Fruit fly (Drosophila melanogaster) whole organism, wandering third instar larva: Measurements from ENCODE around the gene obst-H.

Experiments
- Abd-B ChIP-seq: fragments of >200 bp; optimal IDR thresholded peaks from 2 replicates; lab custom pipeline; 2017; ENCODE audit warnings: missing biosample characterization, missing genetic modification characterization
- CG32264 ChIP-seq: fragments of 200-800 bp; sonication (Bioruptor generic); optimal IDR thresholded peaks from 2 replicates; lab custom pipeline; 2016; ENCODE audit warnings: missing biosample characterization, missing genetic modification characterization
- CG9705 ChIP-seq: fragments of 200-800 bp; sonication (Bioruptor generic); optimal IDR thresholded peaks from 2 replicates; lab custom pipeline; 2018; ENCODE audit warnings: missing biosample characterization, mild to moderate bottlenecking, missing genetic modification characterization
- CrebA ChIP-seq: fragments of 200-800 bp; sonication (Bioruptor generic); optimal IDR thresholded peaks from 2 replicates; lab custom pipeline; 2016; ENCODE audit warnings: missing biosample characterization, mild to moderate bottlenecking, missing genetic modification characterization, borderline replicate concordance
- Dfd ChIP-seq: fragments of >200 bp; optimal IDR thresholded peaks from 2 replicates; lab custom pipeline; 2017; ENCODE audit warnings: missing biosample characterization, missing genetic modification characterization
- Dif ChIP-seq: fragments of 200-275, 200-300 bp; sonication (Bioruptor generic); optimal IDR thresholded peaks from 2 replicates; lab custom pipeline; 2018; ENCODE audit warnings: missing biosample characterization, missing genetic modification characterization; ENCODE audit not compliant: partially characterized antibody
- GATAd ChIP-seq: sonication (Bioruptor generic); optimal IDR thresholded peaks from 2 replicates; lab custom pipeline; 2016; ENCODE audit warnings: missing biosample characterization, missing genetic modification characterization
- HLH106 ChIP-seq: fragments of 200-800 bp; optimal IDR thresholded peaks from 3 replicates; lab custom pipeline; 2019; ENCODE audit warnings: missing biosample characterization, mild to moderate bottlenecking, missing genetic modification characterization, moderate library complexity
- Hnf4 ChIP-seq: fragments of 200-800 bp; sonication (Bioruptor generic); optimal IDR thresholded peaks from 2 replicates; lab custom pipeline; 2016; ENCODE audit warnings: missing biosample characterization, mild to moderate bottlenecking, missing genetic modification characterization
- Hr78 ChIP-seq: fragments of >200 bp; optimal IDR thresholded peaks from 2 replicates; lab custom pipeline; 2017; ENCODE audit warnings: missing biosample characterization, missing genetic modification characterization
- Hr83 ChIP-seq: fragments of 200-300 bp; sonication (Bioruptor generic); optimal IDR thresholded peaks from 2 replicates; lab custom pipeline; 2016; ENCODE audit warnings: missing biosample characterization, mild to moderate bottlenecking, missing genetic modification characterization, moderate library complexity; ENCODE audit not compliant: poor library complexity, severe bottlenecking
- Jra ChIP-seq: sonication (Bioruptor generic); optimal IDR thresholded peaks from 2 replicates; lab custom pipeline; 2016; ENCODE audit warnings: missing biosample characterization, missing genetic modification characterization
- Mio ChIP-seq: sonication (Bioruptor generic); optimal IDR thresholded peaks from 2 replicates; lab custom pipeline; 2016; ENCODE audit warnings: missing biosample characterization, missing genetic modification characterization
- Myc ChIP-seq: fragments of >200 bp; optimal IDR thresholded peaks from 2 replicates; lab custom pipeline; 2017
- N ChIP-seq: fragments of >200 bp; optimal IDR thresholded peaks from 2 replicates; lab custom pipeline; 2018; ENCODE audit warnings: missing biosample characterization, missing external identifiers, missing genetic modification characterization
- OdsH ChIP-seq: fragments of 200-800 bp; sonication (Bioruptor generic); optimal IDR thresholded peaks from 2 replicates; lab custom pipeline; 2016; ENCODE audit warnings: missing biosample characterization, mild to moderate bottlenecking, missing genetic modification characterization
- Rel ChIP-seq, 2 experiments: fragments of 200-800 bp; sonication (Bioruptor generic) in 1 of 2; optimal IDR thresholded peaks; 2 replicates in 1 of 2; 3 replicates in 1 of 2; lab custom pipeline; 2016 to 2019; ENCODE audit warnings: mild to moderate bottlenecking in 2 of 2, missing biosample characterization in 2 of 2, missing genetic modification characterization in 2 of 2, moderate library complexity in 1 of 2
- Sp1 ChIP-seq: fragments of 200-800 bp; sonication (Bioruptor generic); optimal IDR thresholded peaks from 3 replicates; lab custom pipeline; 2019; ENCODE audit warnings: missing biosample characterization, mild to moderate bottlenecking, missing genetic modification characterization, moderate library complexity
- Vsx2 ChIP-seq: fragments of 200-300, 225-300 bp; sonication (Bioruptor generic); optimal IDR thresholded peaks from 2 replicates; lab custom pipeline; 2018; ENCODE audit warnings: missing biosample characterization, missing genetic modification characterization; ENCODE audit not compliant: partially characterized antibody
- br ChIP-seq: fragments of 200-800 bp; sonication (Bioruptor generic); optimal IDR thresholded peaks from 2 replicates; lab custom pipeline; 2016; ENCODE audit warnings: missing biosample characterization, missing genetic modification characterization
- brk ChIP-seq: fragments of 200-800 bp; sonication (Bioruptor generic); optimal IDR thresholded peaks from 2 replicates; lab custom pipeline; 2016; ENCODE audit warnings: missing biosample characterization, mild to moderate bottlenecking, missing genetic modification characterization
- dl ChIP-seq, 2 experiments: fragments of 175-275, 200-275 bp in 1 of 2; fragments of 200-275 bp in 1 of 2; sonication (Bioruptor generic); optimal IDR thresholded peaks; lab custom pipeline; 2018; ENCODE audit warnings: mild to moderate bottlenecking in 2 of 2, missing biosample characterization in 2 of 2, missing genetic modification characterization in 2 of 2, moderate library complexity in 2 of 2; ENCODE audit not compliant: partially characterized antibody in 2 of 2, insufficient read depth in 1 of 2
- dmrt93B ChIP-seq: fragments of 200-800 bp; sonication (Bioruptor generic); optimal IDR thresholded peaks from 2 replicates; lab custom pipeline; 2018; ENCODE audit warnings: missing biosample characterization, mild to moderate bottlenecking, missing genetic modification characterization
- dsf ChIP-seq: sonication (Bioruptor generic); optimal IDR thresholded peaks from 2 replicates; lab custom pipeline; 2016; ENCODE audit warnings: missing biosample characterization, missing genetic modification characterization, borderline replicate concordance
- ey ChIP-seq: fragments of 200-800 bp; sonication (Bioruptor generic); optimal IDR thresholded peaks from 2 replicates; lab custom pipeline; 2016; ENCODE audit warnings: missing biosample characterization, missing genetic modification characterization
- foxo ChIP-seq, 2 experiments: fragments of 200-800 bp; sonication (Bioruptor generic); optimal IDR thresholded peaks; 2 replicates in 1 of 2; 3 replicates in 1 of 2; lab custom pipeline; 2016 to 2017; ENCODE audit warnings: missing biosample characterization in 2 of 2, missing genetic modification characterization in 2 of 2
- fru ChIP-seq: fragments of 200-800 bp; sonication (Bioruptor generic); optimal IDR thresholded peaks from 3 replicates; lab custom pipeline; 2016; ENCODE audit warnings: missing biosample characterization, mild to moderate bottlenecking, missing genetic modification characterization
- h ChIP-seq: fragments of 200-800 bp; sonication (Bioruptor generic); optimal IDR thresholded peaks from 3 replicates; lab custom pipeline; 2016; ENCODE audit warnings: missing biosample characterization, mild to moderate bottlenecking, missing genetic modification characterization
- jim ChIP-seq: fragments of 175-275, 200-325 bp; sonication (Bioruptor generic); optimal IDR thresholded peaks from 2 replicates; lab custom pipeline; 2016; ENCODE audit warnings: missing biosample characterization, mild to moderate bottlenecking, missing genetic modification characterization
- lola ChIP-seq: fragments of >200 bp; optimal IDR thresholded peaks from 2 replicates; lab custom pipeline; 2017; ENCODE audit warnings: missing biosample characterization, missing genetic modification characterization
- pan ChIP-seq: fragments of >200 bp; optimal IDR thresholded peaks from 2 replicates; lab custom pipeline; 2017
- psq ChIP-seq: fragments of 200-800 bp; sonication (Bioruptor generic); optimal IDR thresholded peaks from 3 replicates; lab custom pipeline; 2017; ENCODE audit warnings: missing biosample characterization, mild to moderate bottlenecking, missing genetic modification characterization, moderate library complexity
- rgr ChIP-seq: fragments of 200-800 bp; sonication (Bioruptor generic); optimal IDR thresholded peaks from 3 replicates; lab custom pipeline; 2016; ENCODE audit warnings: missing biosample characterization, mild to moderate bottlenecking, missing genetic modification characterization
- sage ChIP-seq: fragments of 200-800 bp; sonication (Bioruptor generic); optimal IDR thresholded peaks from 2 replicates; lab custom pipeline; 2016; ENCODE audit warnings: missing biosample characterization, mild to moderate bottlenecking, missing genetic modification characterization
- sv ChIP-seq: fragments of 200-800 bp; sonication (Bioruptor generic); optimal IDR thresholded peaks from 3 replicates; lab custom pipeline; 2016; ENCODE audit warnings: missing biosample characterization, missing genetic modification characterization
- tai ChIP-seq: sonication (Bioruptor generic); optimal IDR thresholded peaks from 2 replicates; lab custom pipeline; 2016; ENCODE audit warnings: missing biosample characterization, missing genetic modification characterization
- usp ChIP-seq: fragments of >200 bp; optimal IDR thresholded peaks from 2 replicates; lab custom pipeline; 2017; ENCODE audit warnings: missing biosample characterization, missing genetic modification characterization
- woc ChIP-seq: sonication (Bioruptor generic); optimal IDR thresholded peaks from 2 replicates; lab custom pipeline; 2016; ENCODE audit warnings: missing biosample characterization, mild to moderate bottlenecking, missing genetic modification characterization

obst-H gene

dm6 chr3L:15566484-15566955, 37.5 kb upstream of the obst-H start:
- TF ChIP-seq Hr78 (no peak), N (GFP tag; lab: Kevin White, UChicago) (no peak), fru (GFP tag; lab: Kevin White, UChicago) (no peak), Jra (GFP tag; lab: Kevin White, UChicago) (no peak), usp (GFP tag; lab: Kevin White, UChicago) (no peak), Dfd (GFP tag; lab: Kevin White, UChicago) (no peak), Abd-B (GFP tag; lab: Kevin White, UChicago) (no peak), pan (lab: Kevin White, UChicago) (no peak), Rel (GFP tag; optimal IDR thresholded peaks at IDR 0.05; lab: Kevin White, UChicago) (peak; percentile 36), Rel (tag; optimal IDR thresholded peaks at IDR 0.05; lab: Kevin White, UChicago) (no peak), dsf (GFP tag; lab: Kevin White, UChicago) (no peak), Hr83 (GFP tag; lab: Kevin White, UChicago) (peak; percentile 90), Myc (no peak), dl (GFP tag; optimal IDR thresholded peaks at IDR 0.05; lab: Kevin White, UChicago; ENCODE audit: insufficient read depth in 1 of 2, partially characterized antibody in 2 of 2) (no peak), Hnf4 (GFP tag; lab: Kevin White, UChicago) (no peak), GATAd (GFP tag; lab: Kevin White, UChicago) (no peak), sage (GFP tag; lab: Kevin White, UChicago) (no peak), lola (GFP tag; lab: Kevin White, UChicago) (no peak), psq (GFP tag; lab: Kevin White, UChicago) (peak; percentile 66), br (GFP tag; lab: Kevin White, UChicago) (peak; percentile 47), CG9705 (GFP tag; lab: Kevin White, UChicago) (no peak), brk (GFP tag; lab: Kevin White, UChicago) (no peak), woc (GFP tag; lab: Kevin White, UChicago) (no peak), h (GFP tag; lab: Kevin White, UChicago) (peak; percentile 66), foxo (GFP tag; optimal IDR thresholded peaks at IDR 0.05; lab: Kevin White, UChicago) (no peak), sv (GFP tag; lab: Kevin White, UChicago) (no peak), Vsx2 (GFP tag; lab: Kevin White, UChicago) (no peak), CrebA (GFP tag; lab: Kevin White, UChicago) (no peak), OdsH (GFP tag; lab: Kevin White, UChicago) (peak; percentile 19), dmrt93B (GFP tag; lab: Kevin White, UChicago) (no peak), Sp1 (GFP tag; lab: Kevin White, UChicago) (peak; percentile 55), CG32264 (peak; percentile 32), rgr (peak; percentile 68), jim (GFP tag; lab: Kevin White, UChicago) (peak; percentile 28), ey (no peak), HLH106 (tag; lab: Kevin White, UChicago) (no peak), Mio (GFP tag; lab: Kevin White, UChicago) (no peak), tai (no peak), Dif (GFP tag; lab: Kevin White, UChicago) (no peak)
- TF ChIP-seq, all 38 proteins: peak for 10

dm6 chr3L:15565829-15566433, 36.9 kb upstream of the obst-H start, which contains the start of gene dop:
TSS of gene dop (plus strand) at chr3L:15566013.
- TF ChIP-seq Hr83 (GFP tag; lab: Kevin White, UChicago) (peak; percentile 60), Abd-B (GFP tag; lab: Kevin White, UChicago) (no peak), fru (GFP tag; lab: Kevin White, UChicago) (peak; percentile 32), HLH106 (tag; lab: Kevin White, UChicago) (peak; percentile 37), brk (GFP tag; lab: Kevin White, UChicago) (no peak), OdsH (GFP tag; lab: Kevin White, UChicago) (no peak), Hr78 (peak; percentile 32), pan (lab: Kevin White, UChicago) (no peak), h (GFP tag; lab: Kevin White, UChicago) (no peak), N (GFP tag; lab: Kevin White, UChicago) (peak; percentile 53), usp (GFP tag; lab: Kevin White, UChicago) (no peak), dsf (GFP tag; lab: Kevin White, UChicago) (peak; percentile 21), foxo (GFP tag; optimal IDR thresholded peaks at IDR 0.05; lab: Kevin White, UChicago) (peak in 1 of 2 experiments; percentile 44), CG32264 (no peak), sage (GFP tag; lab: Kevin White, UChicago) (no peak), dmrt93B (GFP tag; lab: Kevin White, UChicago) (no peak), Hnf4 (GFP tag; lab: Kevin White, UChicago) (peak; percentile 36), rgr (peak; percentile 21), GATAd (GFP tag; lab: Kevin White, UChicago) (no peak), CG9705 (GFP tag; lab: Kevin White, UChicago) (no peak), Rel (GFP tag; optimal IDR thresholded peaks at IDR 0.05; lab: Kevin White, UChicago) (no peak), Rel (tag; optimal IDR thresholded peaks at IDR 0.05; lab: Kevin White, UChicago) (peak; percentile 89), Myc (no peak), Mio (GFP tag; lab: Kevin White, UChicago) (no peak), ey (peak; percentile 18), woc (GFP tag; lab: Kevin White, UChicago) (peak; percentile 19), Jra (GFP tag; lab: Kevin White, UChicago) (no peak), dl (GFP tag; optimal IDR thresholded peaks at IDR 0.05; lab: Kevin White, UChicago; ENCODE audit: insufficient read depth in 1 of 2, partially characterized antibody in 2 of 2) (no peak), lola (GFP tag; lab: Kevin White, UChicago) (no peak), Sp1 (GFP tag; lab: Kevin White, UChicago) (no peak), sv (GFP tag; lab: Kevin White, UChicago) (peak; percentile 18), psq (GFP tag; lab: Kevin White, UChicago) (no peak), jim (GFP tag; lab: Kevin White, UChicago) (no peak), Dfd (GFP tag; lab: Kevin White, UChicago) (no peak), tai (no peak), CrebA (GFP tag; lab: Kevin White, UChicago) (no peak), br (GFP tag; lab: Kevin White, UChicago) (no peak), Vsx2 (GFP tag; lab: Kevin White, UChicago) (no peak), Dif (GFP tag; lab: Kevin White, UChicago) (no peak)
- TF ChIP-seq, all 38 proteins: peak for 13
